Worm (Caenorhabditis elegans) whole organism, L1 larva: ENCODE data around the gene tat-1.

Experiments used
- F16B12.6 ChIP-seq: fragments of 150-350 bp; optimal IDR thresholded peaks from 2 replicates; lab custom pipeline; 2014; ENCODE audit warnings: missing biosample characterization, missing genetic modification characterization
- aha-1 ChIP-seq: fragments of 150-350 bp; optimal IDR thresholded peaks from 2 replicates; lab custom pipeline; 2014; ENCODE audit warnings: missing biosample characterization, missing genetic modification characterization
- blmp-1 ChIP-seq: fragments of 150-350 bp; optimal IDR thresholded peaks from 2 replicates; lab custom pipeline; 2014; ENCODE audit warnings: missing biosample characterization, missing genetic modification characterization
- ceh-8 ChIP-seq: fragments of 200-800 bp; sonication (Bioruptor generic); optimal IDR thresholded peaks from 2 replicates; lab custom pipeline; 2018; ENCODE audit warnings: mild to moderate bottlenecking, missing genetic modification characterization, moderate library complexity, missing compliant biosample characterization
- ceh-82 ChIP-seq, 3 experiments: fragments of 150-350 bp in 1 of 3; sonication (generic microtip) in 2 of 3; optimal IDR thresholded peaks; 2 replicates each; lab custom pipeline; 2014 to 2017; ENCODE audit warnings: missing biosample characterization in 3 of 3, missing genetic modification characterization in 3 of 3
- dpl-1 ChIP-seq, 3 experiments: fragments of 150-350 bp in 2 of 3; sonication (generic microtip) in 1 of 3; optimal IDR thresholded peaks; 2 replicates each; lab custom pipeline; 2014 to 2017; ENCODE audit warnings: missing biosample characterization in 3 of 3, missing genetic modification characterization in 3 of 3, missing genetic modification reagents in 3 of 3
- dsc-1 ChIP-seq: sonication (generic microtip); optimal IDR thresholded peaks from 2 replicates; lab custom pipeline; 2016; ENCODE audit warnings: mild to moderate bottlenecking, missing genetic modification characterization, missing compliant biosample characterization
- efl-1 ChIP-seq, 4 experiments: fragments of 150-350 bp; optimal IDR thresholded peaks in 3 of 4; peaks in 1 of 4; 1 replicate in 1 of 4; 2 replicates in 3 of 4; lab custom pipeline; 2014; ENCODE audit warnings: missing biosample characterization in 2 of 4, missing genetic modification characterization in 2 of 4, missing genetic modification reagents in 2 of 4
- egl-27 ChIP-seq, 2 experiments: fragments of 150-350 bp in 1 of 2; sonication (generic microtip); optimal IDR thresholded peaks; 3 replicates each; lab custom pipeline; 2017 to 2018; ENCODE audit warnings: missing biosample characterization in 2 of 2, missing genetic modification characterization in 2 of 2, missing genetic modification reagents in 2 of 2
- fkh-10 ChIP-seq: sonication (generic microtip); optimal IDR thresholded peaks from 2 replicates; lab custom pipeline; 2017; ENCODE audit warnings: missing biosample characterization, missing genetic modification reagents, missing genetic modification characterization
- fkh-8 ChIP-seq: sonication (generic microtip); optimal IDR thresholded peaks from 2 replicates; lab custom pipeline; 2016; ENCODE audit warnings: mild to moderate bottlenecking, missing genetic modification characterization, missing compliant biosample characterization
- grh-1 ChIP-seq: fragments of 200-800 bp; sonication (Bioruptor generic); IDR thresholded peaks from 2 replicates; pipeline ENCODE4 v1.3.6; 2022; ENCODE audit warnings: missing genetic modification reagents, missing genetic modification characterization, missing compliant biosample characterization
- hlh-17 ChIP-seq: fragments of 200-800 bp; sonication (Bioruptor generic); optimal IDR thresholded peaks from 2 replicates; lab custom pipeline; 2018; ENCODE audit warnings: missing genetic modification characterization, mild to moderate bottlenecking, missing compliant biosample characterization, moderate library complexity, borderline replicate concordance
- isw-1 ChIP-seq: fragments of 200-800 bp; sonication (Bioruptor generic); IDR thresholded peaks from 2 replicates; pipeline ENCODE4 v1.3.6; 2022; ENCODE audit warnings: missing genetic modification characterization, missing compliant biosample characterization
- lin-13 ChIP-seq: fragments of 150-350 bp; optimal IDR thresholded peaks from 2 replicates; lab custom pipeline; 2014; ENCODE audit warnings: missing biosample characterization, missing genetic modification reagents, missing genetic modification characterization
- lin-14 ChIP-seq: fragments of 200-800 bp; sonication (Bioruptor generic); optimal IDR thresholded peaks from 2 replicates; lab custom pipeline; 2018; ENCODE audit warnings: mild to moderate bottlenecking, missing genetic modification characterization, moderate library complexity, missing compliant biosample characterization
- lin-15B ChIP-seq: fragments of 150-350 bp; sonication (generic microtip); optimal IDR thresholded peaks from 3 replicates; lab custom pipeline; 2014; ENCODE audit warnings: missing biosample characterization, missing genetic modification characterization
- lin-35 ChIP-seq, 2 experiments: fragments of 150-350 bp; optimal IDR thresholded peaks; 2 replicates each; lab custom pipeline; 2014; ENCODE audit warnings: missing biosample characterization in 2 of 2, missing genetic modification characterization in 2 of 2, missing genetic modification reagents in 2 of 2
- lir-3 ChIP-seq: sonication (generic microtip); optimal IDR thresholded peaks from 2 replicates; lab custom pipeline; 2016; ENCODE audit warnings: mild to moderate bottlenecking, missing genetic modification characterization, moderate library complexity, missing compliant biosample characterization; ENCODE audit not compliant: poor library complexity
- lsy-2 ChIP-seq, 2 experiments: fragments of 150-350 bp; optimal IDR thresholded peaks; 2 replicates each; lab custom pipeline; 2014; ENCODE audit warnings: missing biosample characterization in 2 of 2, missing genetic modification characterization in 2 of 2
- mep-1 ChIP-seq: fragments of 150-350 bp; optimal IDR thresholded peaks from 2 replicates; lab custom pipeline; 2014; ENCODE audit warnings: missing biosample characterization, missing genetic modification characterization
- nhr-12 ChIP-seq: sonication (generic microtip); optimal IDR thresholded peaks from 2 replicates; lab custom pipeline; 2017; ENCODE audit warnings: missing biosample characterization, missing genetic modification characterization
- nhr-19 ChIP-seq: fragments of 200-800 bp; sonication (Bioruptor generic); conservative IDR thresholded peaks from 2 replicates; pipeline ENCODE4 v1.3.6; 2022; ENCODE audit warnings: missing genetic modification characterization, missing compliant biosample characterization
- nhr-20 ChIP-seq: sonication (generic microtip); optimal IDR thresholded peaks from 2 replicates; lab custom pipeline; 2016; ENCODE audit warnings: mild to moderate bottlenecking, missing genetic modification characterization, missing compliant biosample characterization
- nhr-237 ChIP-seq: fragments of 150-350 bp; optimal IDR thresholded peaks from 2 replicates; lab custom pipeline; 2014; ENCODE audit warnings: missing biosample characterization, missing genetic modification characterization
- nhr-71 ChIP-seq: sonication (generic microtip); optimal IDR thresholded peaks from 2 replicates; lab custom pipeline; 2016; ENCODE audit warnings: mild to moderate bottlenecking, missing genetic modification characterization, moderate library complexity, missing compliant biosample characterization
- nhr-76 ChIP-seq: sonication (generic microtip); optimal IDR thresholded peaks from 2 replicates; lab custom pipeline; 2017; ENCODE audit warnings: missing biosample characterization, missing genetic modification characterization
- nhr-84 ChIP-seq: sonication (generic microtip); optimal IDR thresholded peaks from 2 replicates; lab custom pipeline; 2017; ENCODE audit warnings: missing biosample characterization, missing genetic modification characterization
- nhr-90 ChIP-seq: sonication (generic microtip); optimal IDR thresholded peaks from 2 replicates; lab custom pipeline; 2016; ENCODE audit warnings: mild to moderate bottlenecking, missing genetic modification characterization, missing compliant biosample characterization; ENCODE audit not compliant: poor library complexity
- pag-3 ChIP-seq: sonication (generic microtip); optimal IDR thresholded peaks from 2 replicates; lab custom pipeline; 2017; ENCODE audit warnings: missing genetic modification characterization, mild to moderate bottlenecking, missing compliant biosample characterization, antibody characterized with exemption, borderline replicate concordance; ENCODE audit not compliant: insufficient read depth
- pax-3 ChIP-seq: fragments of 200-800 bp; sonication (Bioruptor generic); optimal IDR thresholded peaks from 2 replicates; lab custom pipeline; 2018; ENCODE audit warnings: mild to moderate bottlenecking, missing genetic modification characterization, moderate library complexity, missing compliant biosample characterization
- rnt-1 ChIP-seq: sonication (generic microtip); optimal IDR thresholded peaks from 2 replicates; lab custom pipeline; 2016; ENCODE audit warnings: mild to moderate bottlenecking, missing genetic modification characterization, moderate library complexity, missing compliant biosample characterization
- skn-1 ChIP-seq: fragments of 150-350 bp; optimal IDR thresholded peaks from 2 replicates; lab custom pipeline; 2014; ENCODE audit warnings: missing biosample characterization, missing genetic modification characterization
- snu-23 ChIP-seq: sonication (generic microtip); optimal IDR thresholded peaks from 2 replicates; lab custom pipeline; 2016; ENCODE audit warnings: missing genetic modification characterization, missing compliant biosample characterization
- swsn-7 ChIP-seq: sonication (generic microtip); optimal IDR thresholded peaks from 2 replicates; lab custom pipeline; 2016; ENCODE audit warnings: missing genetic modification characterization, missing compliant biosample characterization
- tbx-2 ChIP-seq: sonication (generic microtip); optimal IDR thresholded peaks from 2 replicates; lab custom pipeline; 2016; ENCODE audit warnings: missing genetic modification characterization, missing compliant biosample characterization
- unc-62 ChIP-seq: fragments of 150-350 bp; optimal IDR thresholded peaks from 2 replicates; lab custom pipeline; 2014; ENCODE audit warnings: missing biosample characterization, missing genetic modification reagents, missing genetic modification characterization
- unc-86 ChIP-seq: sonication (generic microtip); optimal IDR thresholded peaks from 2 replicates; lab custom pipeline; 2016; ENCODE audit warnings: missing genetic modification characterization, missing compliant biosample characterization
- unc-98 ChIP-seq: fragments of 200-800 bp; sonication (Bioruptor generic); IDR thresholded peaks from 2 replicates; pipeline ENCODE4 v1.3.6; 2022; ENCODE audit warnings: missing genetic modification characterization, missing compliant biosample characterization
- vab-15 ChIP-seq: sonication (generic microtip); optimal IDR thresholded peaks from 2 replicates; lab custom pipeline; 2017; ENCODE audit warnings: missing genotype, mild to moderate bottlenecking, missing genetic modification characterization, missing compliant biosample characterization
- ztf-11 ChIP-seq, 2 experiments: sonication (generic microtip); optimal IDR thresholded peaks; 2 replicates each; lab custom pipeline; 2016 to 2017; ENCODE audit warnings: missing genetic modification characterization in 2 of 2, missing biosample characterization in 1 of 2, missing compliant biosample characterization in 1 of 2
- ztf-4 ChIP-seq: fragments of 150-350 bp; optimal IDR thresholded peaks from 2 replicates; lab custom pipeline; 2014; ENCODE audit warnings: missing biosample characterization, missing genetic modification characterization

Gene tat-1

DNA sequence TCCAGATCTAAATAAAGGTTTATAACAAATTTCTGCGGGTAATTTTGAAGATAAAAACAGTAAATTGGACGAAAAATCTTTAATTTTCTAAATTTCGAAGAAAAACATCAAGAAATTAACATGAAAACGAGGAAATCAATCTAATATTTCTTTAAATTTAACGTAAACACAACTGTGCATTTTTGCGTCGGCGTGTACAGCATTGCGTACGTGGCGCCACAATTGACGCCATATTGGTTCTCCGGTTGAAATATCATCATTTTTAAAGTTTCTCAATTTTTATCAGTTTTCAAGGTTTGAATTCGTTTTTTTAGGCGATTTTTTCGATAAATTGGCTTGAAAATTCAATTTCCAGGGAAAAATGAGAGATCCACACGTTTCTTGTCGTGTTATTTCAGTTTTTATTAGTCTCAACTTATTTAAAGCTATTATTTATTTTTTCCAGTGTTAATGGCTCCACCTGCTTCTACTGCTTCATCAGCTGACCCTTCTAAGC lies 51.5 kb downstream of the tat-1 start, which contains the start of gene rpt-6 (continued):
- no peak for TF ChIP-seq hlh-17 (GFP tag; lab: Kevin White, UChicago)
- no peak for TF ChIP-seq nhr-237
- TF ChIP-seq aha-1 (tag; lab: Kevin White, UChicago) = peak; percentile 29
- TF ChIP-seq lir-3 (tag; lab: Kevin White, UChicago) = no peak

DNA sequence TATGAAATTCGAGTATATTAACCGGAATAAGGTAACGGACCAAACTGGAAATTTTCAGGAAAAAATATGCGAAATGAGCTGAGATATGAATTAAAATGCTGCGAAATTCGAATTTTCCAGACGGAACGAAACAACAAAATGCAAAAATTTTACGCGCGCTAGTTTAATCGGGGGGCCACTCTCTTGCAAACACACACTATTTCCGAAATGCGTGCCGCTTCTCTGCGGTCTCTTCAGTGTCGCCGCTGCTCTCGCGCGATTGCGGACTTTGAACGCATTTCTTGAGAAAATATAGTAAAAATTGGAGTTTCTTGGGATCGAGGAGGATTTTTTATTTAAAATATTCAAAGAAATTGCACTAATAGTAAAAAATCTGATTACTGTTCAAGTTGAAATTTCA lies 52.0 kb downstream of the tat-1 start:
- no peak for TF ChIP-seq grh-1 (GFP tag; lab: Robert Waterston, UW)
- TF ChIP-seq blmp-1 (tag; lab: Kevin White, UChicago) = peak; percentile 20
- TF ChIP-seq nhr-90 (tag; lab: Kevin White, UChicago) = no peak
- TF ChIP-seq unc-62 (GFP tag; lab: Kevin White, UChicago) = no peak
- TF ChIP-seq pax-3 (tag; lab: Kevin White, UChicago) = no peak
- no peak for TF ChIP-seq lin-15B (tag; lab: Kevin White, UChicago)
- TF ChIP-seq mep-1 (tag; lab: Kevin White, UChicago) = peak; percentile 59
- TF ChIP-seq lin-13 (GFP tag; lab: Kevin White, UChicago) = peak; percentile 28
- peak; percentile 67 for TF ChIP-seq lin-14 (GFP tag; lab: Kevin White, UChicago)
- peak; percentile 69 to 72 for TF ChIP-seq efl-1 (optimal IDR thresholded peaks at IDR 0.05; lab: Kevin White, UChicago)
- TF ChIP-seq efl-1 (GFP tag; optimal IDR thresholded peaks at IDR 0.05 in 1 of 2; lab: Kevin White, UChicago) = peak; percentile 48 to 96
- peak; percentile 83 for TF ChIP-seq swsn-7 (tag; lab: Kevin White, UChicago)
- TF ChIP-seq fkh-10 (GFP tag; lab: Kevin White, UChicago) = no peak
- no peak for TF ChIP-seq unc-98 (GFP tag; lab: Robert Waterston, UW)
- TF ChIP-seq isw-1 (GFP tag; lab: Robert Waterston, UW) = peak; percentile 29
- no peak for TF ChIP-seq nhr-12 (tag; lab: Kevin White, UChicago)
- peak; percentile 56 for TF ChIP-seq nhr-71 (tag; lab: Kevin White, UChicago)
- TF ChIP-seq ztf-11 (tag; optimal IDR thresholded peaks at IDR 0.05; lab: Kevin White, UChicago) = no peak
- peak in 2 of 3 experiments; percentile 49 to 52 for TF ChIP-seq dpl-1 (GFP tag; optimal IDR thresholded peaks at IDR 0.05; lab: Kevin White, UChicago)
- TF ChIP-seq lin-35 (GFP tag; optimal IDR thresholded peaks at IDR 0.05; lab: Kevin White, UChicago) = peak; percentile 60 to 65
- peak; percentile 50 for TF ChIP-seq snu-23 (GFP tag; lab: Kevin White, UChicago)
- TF ChIP-seq nhr-20 = peak; percentile 42
- TF ChIP-seq nhr-76 (tag; lab: Kevin White, UChicago) = no peak
- peak; percentile 92 for TF ChIP-seq fkh-8
- no peak for TF ChIP-seq ceh-8 (GFP tag; lab: Kevin White, UChicago)
- peak; percentile 33 for TF ChIP-seq skn-1 (tag; lab: Kevin White, UChicago)
- TF ChIP-seq nhr-19 (GFP tag; lab: Robert Waterston, UW) = peak; percentile 17; the same call in 1 of the 2 replicates
- TF ChIP-seq pag-3 (tag; lab: Kevin White, UChicago) = no peak
- peak; percentile 43 to 49 for TF ChIP-seq lsy-2 (tag; optimal IDR thresholded peaks at IDR 0.05; lab: Kevin White, UChicago)
- peak; percentile 6 for TF ChIP-seq tbx-2 (tag; lab: Kevin White, UChicago)
- TF ChIP-seq ceh-82 (tag; optimal IDR thresholded peaks at IDR 0.05; lab: Kevin White, UChicago) = peak; percentile 44 to 61 (median 61)
- peak; percentile 59 for TF ChIP-seq dsc-1 (tag; lab: Kevin White, UChicago)
- peak; percentile 51 for TF ChIP-seq unc-86 (tag; lab: Kevin White, UChicago)
- peak; percentile 23 for TF ChIP-seq ztf-4 (tag; lab: Kevin White, UChicago)
- TF ChIP-seq F16B12.6 (tag; lab: Kevin White, UChicago) = peak; percentile 70
- no peak for TF ChIP-seq nhr-84
- TF ChIP-seq egl-27 (tag; optimal IDR thresholded peaks at IDR 0.05; lab: Kevin White, UChicago) = no peak
- TF ChIP-seq vab-15 = no peak
- peak; percentile 68 for TF ChIP-seq rnt-1 (tag; lab: Kevin White, UChicago)
- TF ChIP-seq, all 84 proteins: peak for 23
